Worm (Caenorhabditis elegans): ENCODE data around the gene taf-7.1.

DNA sequence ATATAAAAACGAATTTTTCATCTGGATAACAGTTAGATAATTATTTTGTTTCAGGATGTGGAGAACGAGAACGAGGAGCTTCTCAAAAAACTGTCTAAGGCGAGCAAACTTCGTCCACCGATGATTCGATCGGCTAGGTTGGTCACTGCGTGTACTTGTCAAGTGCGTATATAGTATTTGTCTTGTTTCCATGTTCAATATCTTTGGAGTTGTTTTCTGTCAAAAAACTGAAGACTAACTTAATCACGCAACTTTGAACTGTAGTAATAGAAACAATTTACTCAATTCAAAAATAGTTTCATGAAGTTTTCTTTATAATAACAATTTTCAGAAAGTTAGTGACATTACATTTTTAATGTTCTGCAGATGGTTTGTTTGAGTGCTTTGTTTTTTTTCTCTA, 8.6 kb downstream of the taf-7.1 start:
- TF ChIP-seq W03F9.2 (tag; optimal IDR thresholded peaks at IDR 0.05) (no peak), him-1 (tag; optimal IDR thresholded peaks at IDR 0.05) (no peak), dao-5 (tag; optimal IDR thresholded peaks at IDR 0.05) (no peak)
